Worm (Caenorhabditis elegans) whole organism, L4/young adult: ENCODE data around the gene Y45G5AM.7.

Experiments used
- W03F9.2 ChIP-seq: fragments of 150-350 bp; optimal IDR thresholded peaks from 2 replicates; lab custom pipeline; 2014; ENCODE audit warnings: missing biosample characterization, missing genetic modification characterization
- dao-5 ChIP-seq: sonication (generic microtip); optimal IDR thresholded peaks from 2 replicates; lab custom pipeline; 2016; ENCODE audit warnings: missing genotype, missing genetic modification characterization, moderate library complexity, missing compliant biosample characterization
- him-1 ChIP-seq: sonication (generic microtip); optimal IDR thresholded peaks from 2 replicates; lab custom pipeline; 2016; ENCODE audit warnings: missing genotype, missing genetic modification reagents, missing genetic modification characterization, missing compliant biosample characterization

DNA sequence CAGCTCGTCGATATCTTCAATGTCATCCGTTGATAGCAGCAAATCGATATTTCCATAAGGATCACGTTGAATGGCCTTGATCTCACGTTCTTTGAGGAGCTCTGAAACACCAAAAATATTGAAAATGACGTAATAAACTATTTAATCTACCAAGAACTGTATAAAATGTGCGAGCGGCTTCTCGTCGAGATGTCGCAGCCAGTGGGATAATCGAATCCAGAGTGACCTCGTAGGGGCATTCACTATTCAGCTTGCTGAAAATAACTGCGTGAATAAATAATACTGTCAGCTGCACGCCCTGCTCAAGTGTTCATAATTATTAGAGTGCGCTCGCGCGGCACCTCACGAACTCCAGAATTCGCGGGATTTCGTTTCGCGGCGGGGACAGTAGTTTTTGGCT is at the start of gene Y45G5AM.7:
- TF ChIP-seq him-1 (no peak), W03F9.2 (tag; lab: Kevin White, UChicago) (no peak), dao-5 (tag; lab: Kevin White, UChicago) (no peak)
